Fruit fly (Drosophila melanogaster) whole organism, embryonic: Measurements from ENCODE around the gene CG1233.

Experiments used
- CG10209 ChIP-seq: fragments of 200-800 bp; sonication (Bioruptor generic); optimal IDR thresholded peaks from 3 replicates; lab custom pipeline; 2017; ENCODE audit warnings: missing biosample characterization, mild to moderate bottlenecking, missing genetic modification characterization, missing genetic modification reagents
- CG10366 ChIP-seq: fragments of 200-800 bp; sonication (Bioruptor generic); IDR thresholded peaks from 2 replicates; pipeline ENCODE4 v1.3.6; 2022; ENCODE audit warnings: missing biosample characterization, missing genetic modification characterization
- CG10959 ChIP-seq: fragments of 200-800 bp; sonication (Bioruptor generic); IDR thresholded peaks from 2 replicates; pipeline ENCODE4 v1.3.6; 2022; ENCODE audit warnings: missing biosample characterization, missing genetic modification characterization
- CG13424 ChIP-seq: fragments of 200-800 bp; sonication (Bioruptor generic); optimal IDR thresholded peaks from 2 replicates; lab custom pipeline; 2019; ENCODE audit warnings: missing biosample characterization, mild to moderate bottlenecking, missing genetic modification characterization, moderate library complexity
- CG13624 ChIP-seq: fragments of 200-800 bp; sonication (Bioruptor generic); optimal IDR thresholded peaks from 2 replicates; lab custom pipeline; 2016; ENCODE audit warnings: missing biosample characterization, missing genetic modification characterization
- CG14965 ChIP-seq: fragments of 200-800 bp; sonication (Bioruptor generic); optimal IDR thresholded peaks from 2 replicates; lab custom pipeline; 2016; ENCODE audit warnings: missing biosample characterization, missing genetic modification characterization, borderline replicate concordance
- CG1603 ChIP-seq: fragments of 200-800 bp; sonication (Bioruptor generic); optimal IDR thresholded peaks from 2 replicates; lab custom pipeline; 2019; ENCODE audit warnings: missing biosample characterization, mild to moderate bottlenecking, missing genetic modification characterization, moderate library complexity
- CG2875 ChIP-seq: fragments of 200-800 bp; sonication (Bioruptor generic); optimal IDR thresholded peaks from 2 replicates; lab custom pipeline; 2017; ENCODE audit warnings: missing biosample characterization, mild to moderate bottlenecking, missing genetic modification characterization, missing genetic modification reagents
- CG33213 ChIP-seq: fragments of 200-800 bp; sonication (Bioruptor generic); optimal IDR thresholded peaks from 3 replicates; lab custom pipeline; 2016; ENCODE audit warnings: missing biosample characterization, missing genetic modification characterization
- CG3407 ChIP-seq: fragments of 200-800 bp; sonication (Bioruptor generic); optimal IDR thresholded peaks from 2 replicates; lab custom pipeline; 2018; ENCODE audit warnings: missing biosample characterization, mild to moderate bottlenecking, missing genetic modification characterization
- CG4820 ChIP-seq: fragments of 200-800 bp; sonication (Bioruptor generic); optimal IDR thresholded peaks from 3 replicates; lab custom pipeline; 2016; ENCODE audit warnings: missing biosample characterization, missing genetic modification characterization
- CG8944 ChIP-seq: fragments of 200-800 bp; sonication (Bioruptor generic); optimal IDR thresholded peaks from 3 replicates; lab custom pipeline; 2016; ENCODE audit warnings: missing biosample characterization, missing genetic modification characterization
- CG9817 ChIP-seq: fragments of 200-800 bp; sonication (Bioruptor generic); optimal IDR thresholded peaks from 2 replicates; lab custom pipeline; 2018; ENCODE audit warnings: missing biosample characterization, mild to moderate bottlenecking, missing genetic modification characterization, moderate library complexity
- CoRest ChIP-seq: fragments of 200-800 bp; sonication (Bioruptor generic); optimal IDR thresholded peaks from 3 replicates; lab custom pipeline; 2018; ENCODE audit warnings: missing biosample characterization, mild to moderate bottlenecking, missing genetic modification characterization, moderate library complexity
- D19A ChIP-seq: fragments of 200-800 bp; optimal IDR thresholded peaks from 3 replicates; lab custom pipeline; 2019; ENCODE audit warnings: missing biosample characterization, mild to moderate bottlenecking, missing genetic modification characterization, moderate library complexity
- Dip2 ChIP-seq: fragments of 200-800 bp; sonication (Bioruptor generic); IDR thresholded peaks from 2 replicates; pipeline ENCODE4 v1.3.6; 2022; ENCODE audit warnings: missing biosample characterization, missing genetic modification characterization
- E2f2 ChIP-seq: fragments of 200-800 bp; sonication (Bioruptor generic); IDR thresholded peaks from 2 replicates; pipeline ENCODE4 v1.3.6; 2022; ENCODE audit warnings: missing biosample characterization, missing genetic modification characterization
- H2.0 ChIP-seq: fragments of 200-800 bp; sonication (Bioruptor generic); IDR thresholded peaks from 2 replicates; pipeline ENCODE4 v1.3.6; 2022; ENCODE audit warnings: missing biosample characterization, missing genetic modification characterization
- HHEX ChIP-seq: fragments of 200-800 bp; sonication (Bioruptor generic); optimal IDR thresholded peaks from 3 replicates; lab custom pipeline; 2017; ENCODE audit warnings: missing biosample characterization, mild to moderate bottlenecking, missing genetic modification characterization, missing genetic modification reagents
- HLH3B ChIP-seq: fragments of 200-800 bp; sonication (Bioruptor generic); IDR thresholded peaks from 2 replicates; pipeline ENCODE4 v1.3.6; 2022; ENCODE audit warnings: missing biosample characterization, missing genetic modification characterization
- Hr51 ChIP-seq, 2 experiments: fragments of 200-800 bp; sonication (Bioruptor generic); optimal IDR thresholded peaks; 2 replicates in 1 of 2; 3 replicates in 1 of 2; lab custom pipeline; 2016 to 2018; ENCODE audit warnings: missing biosample characterization in 2 of 2, missing genetic modification characterization in 2 of 2, mild to moderate bottlenecking in 1 of 2, moderate library complexity in 1 of 2
- Lpt ChIP-seq: fragments of >200 bp; optimal IDR thresholded peaks from 2 replicates; lab custom pipeline; 2018; ENCODE audit warnings: missing biosample characterization, missing genetic modification characterization
- PHDP ChIP-seq: fragments of 200-800 bp; sonication (Bioruptor generic); optimal IDR thresholded peaks from 3 replicates; lab custom pipeline; 2018; ENCODE audit warnings: missing biosample characterization, mild to moderate bottlenecking, missing genetic modification characterization, moderate library complexity
- Sox100B ChIP-seq: fragments of 200-800 bp; sonication (Bioruptor generic); optimal IDR thresholded peaks from 3 replicates; lab custom pipeline; 2018; ENCODE audit warnings: missing biosample characterization, mild to moderate bottlenecking, missing genetic modification characterization
- Sry-δ ChIP-seq: fragments of 200-800 bp; sonication (Bioruptor generic); optimal IDR thresholded peaks from 2 replicates; lab custom pipeline; 2016; ENCODE audit warnings: missing biosample characterization, missing genetic modification characterization
- Vsx1 ChIP-seq: fragments of 200-800 bp; sonication (Bioruptor generic); optimal IDR thresholded peaks from 2 replicates; lab custom pipeline; 2017; ENCODE audit warnings: missing biosample characterization, mild to moderate bottlenecking, missing genetic modification characterization, missing genetic modification reagents
- ato ChIP-seq: fragments of 200-800 bp; sonication (Bioruptor generic); IDR thresholded peaks from 2 replicates; pipeline ENCODE4 v1.3.6; 2022; ENCODE audit warnings: missing biosample characterization, missing genetic modification characterization; ENCODE audit not compliant: partially characterized antibody
- br ChIP-seq: fragments of >200 bp; optimal IDR thresholded peaks from 2 replicates; lab custom pipeline; 2017
- cad ChIP-seq: fragments of >200 bp; optimal IDR thresholded peaks from 2 replicates; lab custom pipeline; 2017; ENCODE audit warnings: missing biosample characterization, missing genetic modification characterization
- chm ChIP-seq: fragments of 200-800 bp; sonication (Bioruptor generic); IDR thresholded peaks from 2 replicates; pipeline ENCODE4 v1.3.6; 2022; ENCODE audit warnings: missing biosample characterization, missing genetic modification characterization
- da ChIP-seq: fragments of 200-800 bp; sonication (Bioruptor generic); optimal IDR thresholded peaks from 2 replicates; lab custom pipeline; 2016; ENCODE audit warnings: missing biosample characterization, missing genetic modification characterization
- dan ChIP-seq: fragments of 200-800 bp; sonication (Bioruptor generic); IDR thresholded peaks from 2 replicates; pipeline ENCODE4 v1.3.6; 2022; ENCODE audit warnings: missing biosample characterization, missing genetic modification characterization
- fd3F ChIP-seq: fragments of 200-800 bp; sonication (Bioruptor generic); optimal IDR thresholded peaks from 2 replicates; lab custom pipeline; 2018; ENCODE audit warnings: missing biosample characterization, mild to moderate bottlenecking, missing genetic modification characterization, moderate library complexity
- gce ChIP-seq: fragments of 200-800 bp; sonication (Bioruptor generic); IDR thresholded peaks from 3 replicates; pipeline ENCODE4 v1.3.6; 2022; ENCODE audit warnings: missing biosample characterization, missing genetic modification characterization
- grau ChIP-seq: fragments of 200-800 bp; optimal IDR thresholded peaks from 3 replicates; lab custom pipeline; 2019; ENCODE audit warnings: missing biosample characterization, mild to moderate bottlenecking, missing genetic modification characterization, moderate library complexity
- gt ChIP-seq: fragments of 200-800 bp; sonication (Bioruptor generic); IDR thresholded peaks from 2 replicates; pipeline ENCODE4 v1.3.6; 2022; ENCODE audit warnings: missing biosample characterization, missing genetic modification characterization
- kni ChIP-seq: fragments of 200-800 bp; sonication (Bioruptor generic); optimal IDR thresholded peaks from 3 replicates; lab custom pipeline; 2017; ENCODE audit warnings: mild to moderate bottlenecking, missing biosample characterization, missing genetic modification reagents, missing genetic modification characterization
- nmo ChIP-seq: fragments of 200-800 bp; sonication (Bioruptor generic); optimal IDR thresholded peaks from 2 replicates; lab custom pipeline; 2018; ENCODE audit warnings: missing biosample characterization, mild to moderate bottlenecking, missing genetic modification characterization, moderate library complexity
- pan ChIP-seq, 4 experiments: fragments of >200 bp in 3 of 4; fragments of 200-800 bp in 1 of 4; sonication (Bioruptor generic) in 1 of 4; optimal IDR thresholded peaks in 3 of 4; IDR thresholded peaks in 1 of 4; 2 replicates each; pipeline versions ENCODE4 v1.3.6 to Lab custom; 2017 to 2022; ENCODE audit warnings: missing biosample characterization in 2 of 4, missing genetic modification characterization in 2 of 4, mixed read lengths in 1 of 4
- slbo ChIP-seq: fragments of 200-800 bp; sonication (Bioruptor generic); IDR thresholded peaks from 2 replicates; pipeline ENCODE4 v1.3.6; 2022; ENCODE audit warnings: missing biosample characterization, missing genetic modification characterization
- sna ChIP-seq: fragments of 200-800 bp; sonication (Bioruptor generic); IDR thresholded peaks from 2 replicates; pipeline ENCODE4 v1.3.6; 2022; ENCODE audit warnings: missing biosample characterization, missing genetic modification characterization; ENCODE audit not compliant: partially characterized antibody
- sob ChIP-seq: fragments of 200-800 bp; sonication (Bioruptor generic); IDR thresholded peaks from 2 replicates; pipeline ENCODE4 v1.3.6; 2022; ENCODE audit warnings: missing biosample characterization, missing genetic modification characterization
- tin ChIP-seq: fragments of 200-800 bp; sonication (Bioruptor generic); optimal IDR thresholded peaks from 3 replicates; lab custom pipeline; 2016; ENCODE audit warnings: missing biosample characterization, missing genetic modification characterization
- ttk ChIP-seq: fragments of 200-800 bp; sonication (Bioruptor generic); IDR thresholded peaks from 2 replicates; pipeline ENCODE4 v2.1.2; 2022; ENCODE audit warnings: missing biosample characterization, missing genetic modification characterization
- vfl ChIP-seq: fragments of 200-800 bp; sonication (Bioruptor generic); optimal IDR thresholded peaks from 2 replicates; lab custom pipeline; 2016; ENCODE audit warnings: missing biosample characterization, missing genetic modification characterization
- zen ChIP-seq: fragments of 200-800 bp; sonication (Bioruptor generic); optimal IDR thresholded peaks from 3 replicates; lab custom pipeline; 2018; ENCODE audit warnings: missing biosample characterization, mild to moderate bottlenecking, missing genetic modification characterization, moderate library complexity
- zfh1 ChIP-seq: fragments of 200-800 bp; sonication (Bioruptor generic); IDR thresholded peaks from 3 replicates; pipeline ENCODE4 v1.3.6; 2022; ENCODE audit warnings: missing biosample characterization, missing genetic modification characterization

Gene CG1233

DNA sequence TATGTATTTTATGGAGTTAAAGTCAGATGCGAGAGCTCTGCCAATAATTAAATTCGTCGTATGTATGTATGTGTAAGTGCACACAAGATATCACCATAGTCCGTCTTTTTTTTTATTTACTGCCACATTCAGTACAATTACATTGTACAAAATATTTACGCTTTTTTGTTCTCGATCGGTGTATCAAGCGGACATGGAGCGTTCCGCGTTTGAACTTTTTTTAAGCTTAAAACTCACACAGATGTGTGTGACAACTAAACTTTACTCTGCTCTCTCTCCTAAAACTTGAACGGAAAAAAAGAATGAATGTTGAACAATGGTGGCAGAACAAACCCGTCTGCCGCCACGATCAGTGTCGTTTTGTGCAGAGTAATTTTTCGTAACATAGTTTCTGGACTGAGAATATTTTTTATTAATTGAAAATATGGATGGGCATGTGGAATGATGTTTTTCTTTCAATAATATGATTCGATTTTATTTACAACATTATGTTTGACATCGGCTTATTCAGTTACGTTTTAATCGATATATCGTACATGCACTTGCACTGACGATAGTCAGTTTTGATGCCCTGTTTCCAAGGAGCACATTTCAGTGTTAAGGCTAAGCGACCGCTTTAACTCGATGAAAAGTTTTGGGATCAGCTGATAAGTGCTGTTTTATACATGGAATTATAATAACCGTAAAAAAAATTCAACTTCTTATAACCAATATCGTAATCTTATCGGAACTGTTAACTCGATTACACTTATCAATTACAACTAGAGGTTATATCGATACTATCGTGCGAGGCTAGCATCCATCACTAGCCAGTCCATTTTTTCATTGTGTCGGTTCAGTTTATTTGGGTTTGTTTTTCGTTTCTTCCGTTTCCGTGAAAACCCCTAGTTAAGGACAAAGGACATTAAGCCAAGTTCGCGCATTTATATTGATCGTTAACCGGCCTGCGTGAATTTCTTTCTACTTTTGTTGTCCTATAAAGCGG, 14.3 kb upstream of the CG1233 start, which contains the start of gene mth (continued):
- TF ChIP-seq Dip2 (GFP tag; lab: Robert Waterston, UW) (no peak), grau (tag; lab: Kevin White, UChicago) (peak; percentile 49), D19A (tag; lab: Kevin White, UChicago) (peak; percentile 1), H2.0 (no peak), CG1603 (tag; lab: Kevin White, UChicago) (peak; percentile 75), CoRest (tag; lab: Kevin White, UChicago) (peak; percentile 66), br (lab: Kevin White, UChicago) (no peak), gt (GFP tag; lab: Robert Waterston, UW) (0 out of 2 replicates have a peak, but pooled peaks have one; percentile 19), CG33213 (peak; percentile 6), cad (GFP tag; lab: Kevin White, UChicago) (no peak), CG4820 (GFP tag; lab: Kevin White, UChicago) (peak; percentile 36), CG8944 (peak; percentile 53), CG2875 (GFP tag; lab: Kevin White, UChicago) (no peak), Sry-δ (GFP tag; lab: Kevin White, UChicago) (peak; percentile 98), CG9817 (tag; lab: Kevin White, UChicago) (peak; percentile 49), sna (GFP tag; lab: Robert Waterston, UW) (peak; percentile 100), slbo (peak; percentile 53), E2f2 (GFP tag; lab: Robert Waterston, UW) (0 out of 2 replicates have a peak, but pooled peaks have one; percentile 27), HHEX (GFP tag; lab: Kevin White, UChicago) (no peak), ttk (GFP tag; lab: Robert Waterston, UW) (no peak), dan (GFP tag; lab: Robert Waterston, UW) (no peak), tin (GFP tag; lab: Kevin White, UChicago) (peak; percentile 21), CG13424 (tag; lab: Kevin White, UChicago) (peak; percentile 37), PHDP (tag; lab: Kevin White, UChicago) (peak; percentile 3), CG14965 (GFP tag; lab: Kevin White, UChicago) (no peak), Vsx1 (no peak), Sox100B (GFP tag; lab: Kevin White, UChicago) (peak; percentile 22), vfl (GFP tag; lab: Kevin White, UChicago) (peak; percentile 5), Hr51 (GFP tag; optimal IDR thresholded peaks at IDR 0.05; lab: Kevin White, UChicago) (peak in 1 of 2 experiments; percentile 43), CG10366 (peak; percentile 51), kni (GFP tag; lab: Kevin White, UChicago) (peak; percentile 4), CG10209 (no peak), Lpt (GFP tag; lab: Kevin White, UChicago) (no peak), nmo (GFP tag; lab: Kevin White, UChicago) (peak; percentile 81), CG10959 (no peak), pan (optimal IDR thresholded peaks at IDR 0.05; lab: Kevin White, UChicago) (no peak), pan (GFP tag; optimal IDR thresholded peaks at IDR 0.05 in 1 of 2, IDR thresholded peaks at IDR 0.05 in 1 of 2) (peak in 1 of 2 experiments; percentile 22), zfh1 (GFP tag; lab: Robert Waterston, UW) (0 out of 3 replicates have a peak, but pooled peaks have one; percentile 34), gce (GFP tag; lab: Robert Waterston, UW) (0 out of 3 replicates have a peak, but pooled peaks have one; percentile 30), da (no peak), zen (peak; percentile 74), chm (GFP tag; lab: Robert Waterston, UW) (0 out of 2 replicates have a peak, but pooled peaks have one; percentile 28), fd3F (GFP tag; lab: Kevin White, UChicago) (no peak), sob (GFP tag; lab: Robert Waterston, UW) (peak; percentile 59; the same call in 1 of the 2 replicates), CG3407 (GFP tag; lab: Kevin White, UChicago) (peak; percentile 21), HLH3B (no peak), CG13624 (GFP tag; lab: Kevin White, UChicago) (peak; percentile 80), ato (GFP tag; lab: Robert Waterston, UW) (peak; percentile 95)
